Worm (Caenorhabditis elegans) whole organism, midembryonic: ENCODE data around the gene lec-11.

ENCODE experiments used
- cog-1 ChIP-seq: sonication (generic microtip); optimal IDR thresholded peaks from 2 replicates; lab custom pipeline; 2016; ENCODE audit warnings: missing genetic modification characterization, missing compliant biosample characterization
- flt-1 ChIP-seq: fragments of 200-800 bp; sonication (Bioruptor generic); IDR thresholded peaks from 2 replicates; pipeline ENCODE4 v1.3.6; 2022; ENCODE audit warnings: missing genetic modification characterization, missing compliant biosample characterization
- klf-2 ChIP-seq: fragments of 200-800 bp; sonication (Bioruptor generic); conservative IDR thresholded peaks from 2 replicates; pipeline ENCODE4 v1.3.6; 2022; ENCODE audit warnings: missing genetic modification reagents, missing genetic modification characterization, missing compliant biosample characterization
- med-1 ChIP-seq: sonication (generic microtip); optimal IDR thresholded peaks from 2 replicates; lab custom pipeline; 2017; ENCODE audit warnings: missing genetic modification characterization, mild to moderate bottlenecking, missing compliant biosample characterization, antibody characterized with exemption, missing genetic modification reagents; ENCODE audit not compliant: insufficient read depth
- tab-1 ChIP-seq: fragments of 200-800 bp; sonication (Bioruptor generic); IDR thresholded peaks from 2 replicates; pipeline ENCODE4 v1.3.6; 2022; ENCODE audit warnings: missing genetic modification characterization, missing compliant biosample characterization

DNA sequence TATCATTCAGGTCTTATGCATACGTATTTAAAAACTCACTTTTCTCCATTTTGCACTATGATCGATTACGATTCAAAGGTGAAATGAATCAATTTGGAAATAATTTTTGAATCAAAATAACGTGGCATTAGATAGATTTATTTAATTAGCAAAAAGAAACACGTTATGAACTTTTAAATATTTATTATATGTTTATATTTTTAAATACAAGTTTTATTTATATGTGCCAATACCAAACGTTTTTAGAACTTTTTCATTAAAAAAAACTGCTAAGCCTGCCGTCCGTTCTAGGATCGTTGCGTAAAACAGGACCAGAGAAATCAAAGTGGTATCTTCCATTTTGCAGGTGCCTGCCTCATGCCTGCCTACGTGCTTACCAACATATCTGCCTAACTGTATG lies 7.3 kb upstream of the lec-11 start, which contains the start of gene F38A5.6:
- TF ChIP-seq flt-1 (GFP tag; lab: Robert Waterston, UW) (no peak), cog-1 (tag; lab: Kevin White, UChicago) (no peak), med-1 (no peak), klf-2 (no peak), tab-1 (no peak)
